Worm (Caenorhabditis elegans) whole organism, L2 larva: Measurements from ENCODE around the gene hach-1.

Experiments used
- C34F6.9 ChIP-seq: fragments of 150-350 bp; optimal IDR thresholded peaks from 2 replicates; lab custom pipeline; 2014; ENCODE audit warnings: missing biosample characterization, missing genetic modification characterization
- F13H6.1 ChIP-seq: sonication (generic microtip); optimal IDR thresholded peaks from 2 replicates; lab custom pipeline; 2016; ENCODE audit warnings: missing genetic modification characterization, missing compliant biosample characterization
- R02D3.7 ChIP-seq: fragments of 150-350 bp; optimal IDR thresholded peaks from 2 replicates; lab custom pipeline; 2014; ENCODE audit warnings: missing biosample characterization, missing genetic modification characterization
- ZK546.5 ChIP-seq: sonication (generic microtip); optimal IDR thresholded peaks from 2 replicates; lab custom pipeline; 2017; ENCODE audit warnings: missing biosample characterization, missing genetic modification characterization
- alr-1 ChIP-seq: fragments of 150-350 bp; optimal IDR thresholded peaks from 2 replicates; lab custom pipeline; 2014; ENCODE audit warnings: missing biosample characterization, missing genetic modification characterization
- aly-2 ChIP-seq: fragments of 150-350 bp; optimal IDR thresholded peaks from 2 replicates; lab custom pipeline; 2014; ENCODE audit warnings: missing biosample characterization, missing genetic modification characterization
- ama-1 ChIP-seq: fragments of 150-350 bp; optimal IDR thresholded peaks from 2 replicates; lab custom pipeline; 2018; ENCODE audit warnings: inconsistent platforms
- blmp-1 ChIP-seq: sonication (generic microtip); optimal IDR thresholded peaks from 2 replicates; lab custom pipeline; 2017; ENCODE audit warnings: missing genetic modification characterization, mild to moderate bottlenecking, missing compliant biosample characterization, antibody characterized with exemption, moderate library complexity; ENCODE audit not compliant: insufficient read depth
- ceh-16 ChIP-seq: fragments of 150-350 bp; optimal IDR thresholded peaks from 2 replicates; lab custom pipeline; 2014; ENCODE audit warnings: missing biosample characterization, missing genetic modification characterization
- ceh-82 ChIP-seq: fragments of 150-350 bp; optimal IDR thresholded peaks from 2 replicates; lab custom pipeline; 2014; ENCODE audit warnings: missing biosample characterization, missing genetic modification characterization
- crh-2 ChIP-seq: sonication (generic microtip); optimal IDR thresholded peaks from 2 replicates; lab custom pipeline; 2017; ENCODE audit warnings: missing biosample characterization, missing genetic modification characterization
- dmd-4 ChIP-seq: sonication (generic microtip); optimal IDR thresholded peaks from 2 replicates; lab custom pipeline; 2017; ENCODE audit warnings: missing biosample characterization, missing genetic modification characterization
- elt-1 ChIP-seq: fragments of 150-350 bp; optimal IDR thresholded peaks from 2 replicates; lab custom pipeline; 2014; ENCODE audit warnings: missing biosample characterization, missing genetic modification characterization
- elt-3 ChIP-seq: sonication (generic microtip); optimal IDR thresholded peaks from 2 replicates; lab custom pipeline; 2017; ENCODE audit warnings: missing biosample characterization, missing genetic modification characterization
- fos-1 ChIP-seq: fragments of 150-350 bp; optimal IDR thresholded peaks from 2 replicates; lab custom pipeline; 2014; ENCODE audit warnings: missing biosample characterization, missing genetic modification characterization
- lin-11 ChIP-seq: fragments of 150-350 bp; sonication (generic microtip); optimal IDR thresholded peaks from 2 replicates; lab custom pipeline; 2014; ENCODE audit warnings: missing biosample characterization, missing genetic modification characterization, inconsistent platforms, mixed read lengths
- lin-13 ChIP-seq: fragments of 150-350 bp; optimal IDR thresholded peaks from 2 replicates; lab custom pipeline; 2014; ENCODE audit warnings: missing biosample characterization, missing genetic modification reagents, missing genetic modification characterization
- lin-39 ChIP-seq: fragments of 150-350 bp; optimal IDR thresholded peaks from 2 replicates; lab custom pipeline; 2014; ENCODE audit warnings: missing biosample characterization, missing genetic modification reagents, missing genetic modification characterization
- lsy-2 ChIP-seq, 2 experiments: fragments of 150-350 bp in 1 of 2; sonication (generic microtip) in 1 of 2; optimal IDR thresholded peaks; 2 replicates each; lab custom pipeline; 2014 to 2017; ENCODE audit warnings: missing biosample characterization in 2 of 2, missing genetic modification characterization in 2 of 2
- mab-5 ChIP-seq: fragments of 150-350 bp; optimal IDR thresholded peaks from 2 replicates; lab custom pipeline; 2014; ENCODE audit warnings: missing biosample characterization, missing genetic modification characterization
- mbf-1 ChIP-seq: sonication (generic microtip); optimal IDR thresholded peaks from 2 replicates; lab custom pipeline; 2017; ENCODE audit warnings: missing biosample characterization, missing genetic modification characterization
- mdl-1 ChIP-seq, 2 experiments: fragments of 150-350 bp in 1 of 2; sonication (generic microtip) in 1 of 2; optimal IDR thresholded peaks; 2 replicates each; lab custom pipeline; 2017; ENCODE audit warnings: missing biosample characterization in 2 of 2, missing genetic modification characterization in 2 of 2
- nhr-10 ChIP-seq: sonication (generic microtip); optimal IDR thresholded peaks from 2 replicates; lab custom pipeline; 2017; ENCODE audit warnings: missing biosample characterization, missing genetic modification characterization
- nhr-11 ChIP-seq: fragments of 150-350 bp; optimal IDR thresholded peaks from 2 replicates; lab custom pipeline; 2014; ENCODE audit warnings: missing biosample characterization, missing genetic modification characterization
- nhr-12 ChIP-seq: fragments of 150-350 bp; optimal IDR thresholded peaks from 2 replicates; lab custom pipeline; 2014; ENCODE audit warnings: missing biosample characterization, missing genetic modification characterization
- nhr-21 ChIP-seq: fragments of 150-350 bp; optimal IDR thresholded peaks from 2 replicates; lab custom pipeline; 2014; ENCODE audit warnings: missing biosample characterization, missing genetic modification characterization
- nhr-23 ChIP-seq: fragments of 150-350 bp; optimal IDR thresholded peaks from 2 replicates; lab custom pipeline; 2014; ENCODE audit warnings: missing biosample characterization, missing genetic modification reagents, missing genetic modification characterization
- nhr-25 ChIP-seq: fragments of 150-350 bp; sonication (generic microtip); optimal IDR thresholded peaks from 3 replicates; lab custom pipeline; 2014; ENCODE audit warnings: missing biosample characterization, missing genetic modification characterization
- nhr-6 ChIP-seq: fragments of 150-350 bp; optimal IDR thresholded peaks from 2 replicates; lab custom pipeline; 2014; ENCODE audit warnings: missing biosample characterization, missing genetic modification characterization
- nhr-77 ChIP-seq: fragments of 150-350 bp; optimal IDR thresholded peaks from 2 replicates; lab custom pipeline; 2014; ENCODE audit warnings: missing biosample characterization, missing genetic modification characterization
- sem-4 ChIP-seq: fragments of 150-350 bp; optimal IDR thresholded peaks from 2 replicates; lab custom pipeline; 2014; ENCODE audit warnings: missing biosample characterization, missing genetic modification reagents, missing genetic modification characterization
- sma-3 ChIP-seq: sonication (generic microtip); optimal IDR thresholded peaks from 2 replicates; lab custom pipeline; 2016; ENCODE audit warnings: missing genetic modification reagents, missing genetic modification characterization, missing compliant biosample characterization
- sma-9 ChIP-seq, 2 experiments: fragments of 150-350 bp in 1 of 2; sonication (generic microtip) in 1 of 2; optimal IDR thresholded peaks; 2 replicates each; lab custom pipeline; 2014 to 2016; ENCODE audit warnings: missing genetic modification characterization in 2 of 2, mild to moderate bottlenecking in 1 of 2, missing biosample characterization in 1 of 2, missing compliant biosample characterization in 1 of 2, missing genetic modification reagents in 1 of 2, moderate library complexity in 1 of 2
- snpc-4 ChIP-seq: fragments of 150-350 bp; optimal IDR thresholded peaks from 2 replicates; lab custom pipeline; 2014; ENCODE audit warnings: missing biosample characterization, missing genetic modification characterization
- unc-39 ChIP-seq: fragments of 150-350 bp; optimal IDR thresholded peaks from 2 replicates; lab custom pipeline; 2014; ENCODE audit warnings: missing biosample characterization, missing genetic modification characterization
- unc-55 ChIP-seq: fragments of 150-350 bp; sonication (generic microtip); optimal IDR thresholded peaks from 3 replicates; lab custom pipeline; 2014; ENCODE audit warnings: missing biosample characterization, missing genetic modification reagents, missing genetic modification characterization
- unc-62 ChIP-seq: fragments of 150-350 bp; optimal IDR thresholded peaks from 2 replicates; lab custom pipeline; 2014; ENCODE audit warnings: missing biosample characterization, missing genetic modification reagents, missing genetic modification characterization
- ztf-1 ChIP-seq: fragments of 200-800 bp; sonication (Bioruptor generic); conservative IDR thresholded peaks from 2 replicates; pipeline ENCODE4 v1.3.6; 2022; ENCODE audit warnings: missing genetic modification characterization, missing compliant biosample characterization
- ztf-11 ChIP-seq: sonication (generic microtip); optimal IDR thresholded peaks from 2 replicates; lab custom pipeline; 2017; ENCODE audit warnings: missing biosample characterization, missing genetic modification characterization
- ztf-4 ChIP-seq: fragments of 150-350 bp; optimal IDR thresholded peaks from 2 replicates; lab custom pipeline; 2014; ENCODE audit warnings: missing biosample characterization, missing genetic modification characterization

The hach-1 gene

ce11 chrIII:5591668-5592149, 36.5 kb downstream of the hach-1 start, which contains the start of the genes ddx-15 and ucr-1 (continued):
- no peak for TF ChIP-seq ceh-82 (tag; lab: Kevin White, UChicago)
- TF ChIP-seq crh-2: peak; percentile 57
- no peak for TF ChIP-seq ama-1
- no peak for TF ChIP-seq unc-62 (GFP tag; lab: Kevin White, UChicago)
- peak; percentile 16 for TF ChIP-seq nhr-21
- TF ChIP-seq R02D3.7: peak; percentile 53
- TF ChIP-seq lin-11 (tag; lab: Kevin White, UChicago): peak; percentile 80
- no peak for TF ChIP-seq unc-39 (tag; lab: Kevin White, UChicago)

- no peak for TF ChIP-seq aly-2 (tag; lab: Kevin White, UChicago)
- peak; percentile 7 for TF ChIP-seq sma-9 (GFP tag; optimal IDR thresholded peaks at IDR 0.05; lab: Kevin White, UChicago)
- TF ChIP-seq sma-9 (tag; optimal IDR thresholded peaks at IDR 0.05; lab: Kevin White, UChicago): no peak
- TF ChIP-seq ztf-1 (GFP tag; lab: Robert Waterston, UW): no peak
- TF ChIP-seq lin-13 (GFP tag; lab: Kevin White, UChicago): no peak
- peak; percentile 71 for TF ChIP-seq nhr-25 (tag; lab: Kevin White, UChicago)
- no peak for TF ChIP-seq lin-11 (tag; lab: Kevin White, UChicago)
- TF ChIP-seq nhr-21: peak; percentile 30
- TF ChIP-seq sma-3: peak; percentile 43
- no peak for TF ChIP-seq nhr-77 (tag; lab: Kevin White, UChicago)
- no peak for TF ChIP-seq lin-39 (tag; lab: Kevin White, UChicago)
- no peak for TF ChIP-seq mdl-1 (tag; optimal IDR thresholded peaks at IDR 0.05; lab: Kevin White, UChicago)
- peak; percentile 19 for TF ChIP-seq fos-1 (tag; lab: Kevin White, UChicago)
- no peak for TF ChIP-seq ceh-82 (tag; lab: Kevin White, UChicago)
- TF ChIP-seq mab-5 (tag; lab: Kevin White, UChicago): no peak
Observed at ce11 chrIII:5594350-5594749, 39.1 kb downstream of the hach-1 start.

- TF ChIP-seq C34F6.9 (tag; lab: Kevin White, UChicago): no peak
- no peak for TF ChIP-seq alr-1
- TF ChIP-seq unc-39 (tag; lab: Kevin White, UChicago): no peak
- TF ChIP-seq nhr-23 (tag; lab: Kevin White, UChicago): no peak
- TF ChIP-seq F13H6.1 (tag; lab: Kevin White, UChicago): no peak
- peak; percentile 9 for TF ChIP-seq sma-3
- peak; percentile 73 for TF ChIP-seq fos-1 (tag; lab: Kevin White, UChicago)
- TF ChIP-seq lin-11 (tag; lab: Kevin White, UChicago): no peak
- no peak for TF ChIP-seq ztf-4
- TF ChIP-seq unc-62 (GFP tag; lab: Kevin White, UChicago): no peak
- no peak for TF ChIP-seq blmp-1 (tag; lab: Kevin White, UChicago)
- no peak for TF ChIP-seq nhr-11
- TF ChIP-seq elt-3 (tag; lab: Kevin White, UChicago): no peak
- no peak for TF ChIP-seq nhr-12
- TF ChIP-seq nhr-77 (tag; lab: Kevin White, UChicago): no peak
- no peak for TF ChIP-seq ZK546.5
- no peak for TF ChIP-seq sma-9 (GFP tag; optimal IDR thresholded peaks at IDR 0.05; lab: Kevin White, UChicago)
- TF ChIP-seq sma-9 (tag; optimal IDR thresholded peaks at IDR 0.05; lab: Kevin White, UChicago): no peak
Observed at ce11 chrIII:5595445-5595844, 40.2 kb downstream of the hach-1 start, which contains the start of gene ced-6. ced-6 (plus strand) TSS chrIII:5595771.

ce11 chrIII:5599958-5600357, 44.7 kb downstream of the hach-1 start, which contains the start of gene wdr-37:
wdr-37 (minus strand) TSS chrIII:5600058.
- TF ChIP-seq nhr-25 (tag; lab: Kevin White, UChicago) (peak; percentile 5), dmd-4 (tag; lab: Kevin White, UChicago) (no peak)

- TF ChIP-seq nhr-6 (no peak), ceh-82 (tag; lab: Kevin White, UChicago) (no peak), ztf-11 (tag; lab: Kevin White, UChicago) (no peak), snpc-4 (tag; lab: Kevin White, UChicago) (no peak), lsy-2 (tag; optimal IDR thresholded peaks at IDR 0.05; lab: Kevin White, UChicago) (peak; percentile 13 to 72), nhr-10 (tag; lab: Kevin White, UChicago) (no peak), ceh-16 (tag; lab: Kevin White, UChicago) (peak; percentile 25), nhr-12 (no peak), F13H6.1 (tag; lab: Kevin White, UChicago) (peak; percentile 65), ZK546.5 (no peak), nhr-11 (no peak), alr-1 (no peak), unc-55 (GFP tag; lab: Kevin White, UChicago) (peak; percentile 20), mbf-1 (no peak), elt-1 (tag; lab: Kevin White, UChicago) (no peak), ama-1 (no peak), nhr-25 (tag; lab: Kevin White, UChicago) (peak; percentile 63), mdl-1 (tag; optimal IDR thresholded peaks at IDR 0.05; lab: Kevin White, UChicago) (no peak), mab-5 (tag; lab: Kevin White, UChicago) (no peak), lin-13 (GFP tag; lab: Kevin White, UChicago) (peak; percentile 74), ztf-1 (GFP tag; lab: Robert Waterston, UW) (no peak), sem-4 (tag; lab: Kevin White, UChicago) (peak; percentile 22), sma-9 (GFP tag; optimal IDR thresholded peaks at IDR 0.05; lab: Kevin White, UChicago) (peak; percentile 73), sma-9 (tag; optimal IDR thresholded peaks at IDR 0.05; lab: Kevin White, UChicago) (no peak), lin-39 (tag; lab: Kevin White, UChicago) (no peak), dmd-4 (tag; lab: Kevin White, UChicago) (no peak), lin-11 (tag; lab: Kevin White, UChicago) (no peak), nhr-23 (tag; lab: Kevin White, UChicago) (no peak), unc-62 (GFP tag; lab: Kevin White, UChicago) (no peak), blmp-1 (tag; lab: Kevin White, UChicago) (no peak), elt-3 (tag; lab: Kevin White, UChicago) (no peak), nhr-77 (tag; lab: Kevin White, UChicago) (no peak)
Observed at ce11 chrIII:5601999-5602398, 46.7 kb downstream of the hach-1 start.
